Worm (Caenorhabditis elegans) whole organism, L3 larva: ENCODE data around the gene Y55F3C.9.

Source experiments
- ama-1 ChIP-seq: fragments of 150-350 bp; optimal IDR thresholded peaks from 2 replicates; lab custom pipeline; 2018
- nhr-76 ChIP-seq: fragments of 150-350 bp; sonication (generic microtip); optimal IDR thresholded peaks from 5 replicates; lab custom pipeline; 2014; ENCODE audit warnings: missing biosample characterization, missing genetic modification characterization
- unc-62 ChIP-seq: fragments of 150-350 bp; sonication (generic microtip); optimal IDR thresholded peaks from 4 replicates; lab custom pipeline; 2014; ENCODE audit warnings: missing biosample characterization, missing genetic modification reagents, missing genetic modification characterization

ce11 chrIV:773580-773979 is 45.6 kb upstream of the Y55F3C.9 start:
- TF ChIP-seq nhr-76 (tag; lab: Kevin White, UChicago) (no peak), ama-1 (no peak), unc-62 (no peak)
